1 fruit fly cellular context compared by ENCODE assay signal in the genomic region with DNA sequence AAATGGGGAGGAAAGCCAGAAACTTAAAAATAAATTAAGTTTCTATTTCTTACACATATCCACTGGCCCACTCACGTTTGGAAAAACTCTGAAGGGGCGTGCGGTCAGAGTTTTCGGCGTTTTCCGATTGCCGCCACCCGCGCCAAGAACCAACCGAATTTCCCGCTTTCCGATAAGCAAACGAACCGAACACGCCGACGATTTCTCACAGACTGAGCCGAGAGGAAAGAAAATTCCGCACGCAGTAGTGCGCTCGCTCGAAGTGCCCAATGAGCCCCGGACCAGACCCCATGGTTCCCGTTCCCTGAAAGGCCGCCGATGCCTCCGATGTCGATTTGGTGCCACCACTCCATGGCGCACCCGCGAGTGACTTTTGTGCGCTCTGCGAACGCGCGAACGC.
TF ChIP-seq lines count a peak whose summit lies in the region.

A gene (minus strand): TSS at position 219 of the 400 bp plus-strand sequence.

TF ChIP-seq in whole organism, embryonic, 481 proteins besides CTCF, POLR2A, EP300 and RAD21 (continued from another document):
- TF ChIP-seq CG3838 (GFP tag; optimal IDR thresholded peaks at IDR 0.05; lab: Kevin White, UChicago) (no peak), Med (GFP tag; lab: Kevin White, UChicago) (peak; percentile 66), slou (GFP tag; optimal IDR thresholded peaks at IDR 0.05; lab: Kevin White, UChicago) (no peak), BtbVII (GFP tag; optimal IDR thresholded peaks at IDR 0.05; lab: Kevin White, UChicago) (no peak), CG1603 (tag; optimal IDR thresholded peaks at IDR 0.05; lab: Kevin White, UChicago) (no peak), Sry-δ (GFP tag; optimal IDR thresholded peaks at IDR 0.05; lab: Kevin White, UChicago) (no peak), CG10654 (GFP tag; optimal IDR thresholded peaks at IDR 0.05; lab: Kevin White, UChicago) (no peak), Opbp (GFP tag; IDR thresholded peaks at IDR 0.05; lab: Robert Waterston, UW; ENCODE audit: partially characterized antibody) (0 out of 3 replicates have a peak, but pooled peaks have one; percentile 41), CG2889 (GFP tag; IDR thresholded peaks at IDR 0.05; lab: Robert Waterston, UW) (no peak), nerfin-2 (GFP tag; IDR thresholded peaks at IDR 0.05; lab: Robert Waterston, UW; ENCODE audit: partially characterized antibody) (no peak), CoRest (tag; optimal IDR thresholded peaks at IDR 0.05; lab: Kevin White, UChicago) (no peak), CG12104 (GFP tag; optimal IDR thresholded peaks at IDR 0.05; lab: Kevin White, UChicago) (no peak), CG10274 (GFP tag; optimal IDR thresholded peaks at IDR 0.05; lab: Kevin White, UChicago) (no peak), CG14667 (GFP tag; IDR thresholded peaks at IDR 0.05; lab: Robert Waterston, UW) (no peak), Rfx (GFP tag; IDR thresholded peaks at IDR 0.05; lab: Robert Waterston, UW) (peak; percentile 28; the same call in 1 of the 2 replicates)
TF ChIP-seq in whole organism, embryonic: peak in this region for 51.
